Fruit fly (Drosophila melanogaster): Measurements from ENCODE around the gene Men-b.

Men-b gene

dm6 chr3R:27152129-27152968 is 887 bp downstream of the Men-b start (continued):
- TF ChIP-seq CG11398 (GFP tag; optimal IDR thresholded peaks at IDR 0.05) (no peak), CG7556 (GFP tag; optimal IDR thresholded peaks at IDR 0.05) (peak; percentile 57), jumu (GFP tag; optimal IDR thresholded peaks at IDR 0.05) (peak; percentile 50), CG4707 (GFP tag; optimal IDR thresholded peaks at IDR 0.05) (no peak), CTCF (GFP tag; optimal IDR thresholded peaks at IDR 0.05) (no peak), sens (GFP tag) (peak; percentile 83), dm (GFP tag; optimal IDR thresholded peaks at IDR 0.05) (no peak), CG16779 (GFP tag; IDR thresholded peaks at IDR 0.05) (no peak), CG13287 (GFP tag; IDR thresholded peaks at IDR 0.05; ENCODE audit: partially characterized antibody) (no peak), gcm2 (GFP tag; optimal IDR thresholded peaks at IDR 0.05) (no peak), Nf-YA (GFP tag; IDR thresholded peaks at IDR 0.05) (no peak), Doc2 (GFP tag; IDR thresholded peaks at IDR 0.05) (no peak), Ravus (GFP tag; IDR thresholded peaks at IDR 0.05) (no peak; the same call in 1 of the 2 replicates), CG34224 (GFP tag; IDR thresholded peaks at IDR 0.05; ENCODE audit: partially characterized antibody) (no peak), Hey (tag; optimal IDR thresholded peaks at IDR 0.05) (no peak), nmo (GFP tag; optimal IDR thresholded peaks at IDR 0.05) (peak; percentile 57), lilli (GFP tag; optimal IDR thresholded peaks at IDR 0.05) (peak; percentile 19), MESR4 (GFP tag; optimal IDR thresholded peaks at IDR 0.05) (no peak), CG17912 (GFP tag; optimal IDR thresholded peaks at IDR 0.05) (no peak), NfI (GFP tag; optimal IDR thresholded peaks at IDR 0.05) (peak; percentile 32), pros (GFP tag; optimal IDR thresholded peaks at IDR 0.05) (no peak), CG2678 (tag; optimal IDR thresholded peaks at IDR 0.05) (peak; percentile 69), pfk (GFP tag; optimal IDR thresholded peaks at IDR 0.05) (no peak), cwo (GFP tag; optimal IDR thresholded peaks at IDR 0.05) (peak; percentile 38), CG8924 (tag; optimal IDR thresholded peaks at IDR 0.05) (peak; percentile 48), Tbp (GFP tag; optimal IDR thresholded peaks at IDR 0.05) (no peak), wdn (GFP tag; IDR thresholded peaks at IDR 0.05) (no peak), vfl (GFP tag; optimal IDR thresholded peaks at IDR 0.05) (no peak), p53 (GFP tag; optimal IDR thresholded peaks at IDR 0.05) (no peak), her (GFP tag; optimal IDR thresholded peaks at IDR 0.05) (no peak), bowl (GFP tag; IDR thresholded peaks at IDR 0.05) (no peak), CG5180 (GFP tag; optimal IDR thresholded peaks at IDR 0.05) (no peak), CG15073 (GFP tag; optimal IDR thresholded peaks at IDR 0.05) (no peak), hbn (GFP tag; IDR thresholded peaks at IDR 0.05; ENCODE audit: partially characterized antibody) (no peak), CG9876 (GFP tag; optimal IDR thresholded peaks at IDR 0.05) (no peak), nerfin-1 (tag; optimal IDR thresholded peaks at IDR 0.05) (peak; percentile 23), h (optimal IDR thresholded peaks at IDR 0.05) (no peak), BEAF-32 (GFP tag; optimal IDR thresholded peaks at IDR 0.05) (no peak), bcd (GFP tag; optimal IDR thresholded peaks at IDR 0.05) (peak; percentile 53), CG17802 (tag; optimal IDR thresholded peaks at IDR 0.05) (no peak), unc-4 (GFP tag; IDR thresholded peaks at IDR 0.05; ENCODE audit: partially characterized antibody) (no peak), scrt (GFP tag; optimal IDR thresholded peaks at IDR 0.05) (no peak), Doc3 (GFP tag; IDR thresholded peaks at IDR 0.05; ENCODE audit: partially characterized antibody) (no peak), ranshi (GFP tag; IDR thresholded peaks at IDR 0.05) (no peak; the same call in 1 of the 2 replicates), HLH3B (GFP tag; IDR thresholded peaks at IDR 0.05) (peak; percentile 42), Spps (tag; optimal IDR thresholded peaks at IDR 0.05) (no peak), bab2 (GFP tag; optimal IDR thresholded peaks at IDR 0.05) (peak; percentile 57), CG15011 (GFP tag; optimal IDR thresholded peaks at IDR 0.05) (no peak), Oli (tag; optimal IDR thresholded peaks at IDR 0.05) (peak; percentile 59), H2.0 (GFP tag; IDR thresholded peaks at IDR 0.05) (0 out of 2 replicates have a peak, but pooled peaks have one; percentile 17)

Data from whole organism, embryonic.